Worm (Caenorhabditis elegans): ENCODE results near the gene srbc-58.

srbc-58 gene

DNA sequence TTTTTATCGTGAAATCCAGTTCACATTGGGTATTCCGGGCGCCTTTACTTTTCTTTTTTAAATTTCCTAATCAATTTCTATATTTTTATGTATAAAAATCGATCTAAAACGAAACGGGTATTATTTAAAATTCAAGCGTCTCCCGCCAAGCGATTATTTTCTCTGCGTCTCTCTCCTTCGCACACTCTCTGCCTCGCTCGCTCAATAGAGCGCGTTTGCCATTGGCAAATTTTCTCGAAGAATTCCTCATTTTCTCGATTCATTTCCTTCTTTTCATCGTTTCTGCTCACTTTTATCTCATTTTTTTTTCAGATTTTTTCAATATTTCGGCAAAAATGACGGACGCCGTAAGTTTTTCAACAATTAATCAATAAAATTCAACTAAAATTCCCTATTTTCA lies 1.5 kb upstream of the srbc-58 start, which contains the start of gene sti-1 (continued):
- TF ChIP-seq hlh-4 (tag; optimal IDR thresholded peaks at IDR 0.05) (no peak), elt-3 (tag; optimal IDR thresholded peaks at IDR 0.05) (peak in 2 of 6 experiments; percentile 65 to 90), sox-4 (tag; optimal IDR thresholded peaks at IDR 0.05) (peak; percentile 71), nhr-20 (tag; optimal IDR thresholded peaks at IDR 0.05) (peak; percentile 93), alr-1 (tag; optimal IDR thresholded peaks at IDR 0.05; ENCODE audit: borderline replicate concordance) (no peak), lsy-2 (tag; optimal IDR thresholded peaks at IDR 0.05) (peak; percentile 89 to 91), tlp-1 (tag; optimal IDR thresholded peaks at IDR 0.05) (no peak), zip-4 (GFP tag; optimal IDR thresholded peaks at IDR 0.05) (peak; percentile 56), sptf-1 (tag; optimal IDR thresholded peaks at IDR 0.05) (no peak), rnt-1 (tag; optimal IDR thresholded peaks at IDR 0.05) (peak; percentile 91), zag-1 (tag; optimal IDR thresholded peaks at IDR 0.05) (no peak), fkh-8 (tag; optimal IDR thresholded peaks at IDR 0.05) (peak; percentile 83), nhr-85 (tag) (peak; percentile 93), hlh-17 (GFP tag; optimal IDR thresholded peaks at IDR 0.05; ENCODE audit: borderline replicate concordance) (no peak), pax-3 (tag; optimal IDR thresholded peaks at IDR 0.05) (peak; percentile 77), efl-3 (GFP tag; optimal IDR thresholded peaks at IDR 0.05) (no peak), unc-62 (GFP tag; optimal IDR thresholded peaks at IDR 0.05) (no peak), vab-15 (tag; optimal IDR thresholded peaks at IDR 0.05) (peak; percentile 24), C34B4.2 (tag; optimal IDR thresholded peaks at IDR 0.05) (no peak), mdl-1 (tag; optimal IDR thresholded peaks at IDR 0.05) (peak in 1 of 2 experiments; percentile 75), unc-30 (tag; optimal IDR thresholded peaks at IDR 0.05) (no peak), fkh-10 (GFP tag; optimal IDR thresholded peaks at IDR 0.05) (peak; percentile 19), unc-98 (GFP tag; IDR thresholded peaks at IDR 0.05) (peak; percentile 35; the same call in 1 of the 2 replicates), mef-2 (tag; optimal IDR thresholded peaks at IDR 0.05) (no peak), lin-13 (GFP tag; optimal IDR thresholded peaks at IDR 0.05) (peak; percentile 79), C16A3.4 (tag; optimal IDR thresholded peaks at IDR 0.05) (peak; percentile 83), lir-3 (tag; optimal IDR thresholded peaks at IDR 0.05; ENCODE audit: poor library complexity) (peak; percentile 54), ceh-8 (GFP tag; optimal IDR thresholded peaks at IDR 0.05) (peak; percentile 68), nhr-19 (GFP tag; conservative IDR thresholded peaks at IDR 0.05) (peak; percentile 92), irx-1 (tag; optimal IDR thresholded peaks at IDR 0.05) (peak; percentile 81), dsc-1 (tag; optimal IDR thresholded peaks at IDR 0.05) (peak; percentile 92), nhr-11 (tag; optimal IDR thresholded peaks at IDR 0.05) (peak; percentile 81), nhr-237 (tag; optimal IDR thresholded peaks at IDR 0.05) (peak; percentile 83), blmp-1 (tag; optimal IDR thresholded peaks at IDR 0.05) (peak; percentile 74), pqm-1 (tag; optimal IDR thresholded peaks at IDR 0.05) (no peak), ceh-63 (GFP tag; optimal IDR thresholded peaks at IDR 0.05) (no peak), skn-1 (tag; optimal IDR thresholded peaks at IDR 0.05) (peak; percentile 74), nhr-12 (tag; optimal IDR thresholded peaks at IDR 0.05) (no peak), Y116A8C.19 (tag; optimal IDR thresholded peaks at IDR 0.05; ENCODE audit: borderline replicate concordance) (no peak), nhr-84 (tag; optimal IDR thresholded peaks at IDR 0.05) (no peak), unc-130 (tag; optimal IDR thresholded peaks at IDR 0.05) (peak; percentile 89)

- TF ChIP-seq lin-39 (tag; optimal IDR thresholded peaks at IDR 0.05) = no peak
- no peak for TF ChIP-seq nhr-20 (tag; optimal IDR thresholded peaks at IDR 0.05)
- TF ChIP-seq efl-1 (optimal IDR thresholded peaks at IDR 0.05) = no peak
- TF ChIP-seq efl-1 (GFP tag; optimal IDR thresholded peaks at IDR 0.05 in 1 of 2) = no peak
- no peak for TF ChIP-seq ceh-63 (GFP tag; optimal IDR thresholded peaks at IDR 0.05)
- no peak for TF ChIP-seq ceh-90 (tag; optimal IDR thresholded peaks at IDR 0.05)
- TF ChIP-seq alr-1 (tag; optimal IDR thresholded peaks at IDR 0.05; ENCODE audit: borderline replicate concordance) = no peak
- TF ChIP-seq nhr-11 (tag; optimal IDR thresholded peaks at IDR 0.05) = no peak
- TF ChIP-seq ceh-8 (GFP tag; optimal IDR thresholded peaks at IDR 0.05) = no peak
- no peak for TF ChIP-seq snpc-4 (tag; optimal IDR thresholded peaks at IDR 0.05)
- TF ChIP-seq pax-3 (tag; optimal IDR thresholded peaks at IDR 0.05) = no peak
- TF ChIP-seq dpl-1 (GFP tag; optimal IDR thresholded peaks at IDR 0.05) = no peak
- no peak for TF ChIP-seq nhr-84 (tag; optimal IDR thresholded peaks at IDR 0.05)
- no peak for TF ChIP-seq nhr-12 (tag; optimal IDR thresholded peaks at IDR 0.05)
- no peak for TF ChIP-seq nhr-19 (GFP tag; conservative IDR thresholded peaks at IDR 0.05)
- no peak for TF ChIP-seq skn-1 (tag; optimal IDR thresholded peaks at IDR 0.05)
- no peak for TF ChIP-seq zip-4 (GFP tag; optimal IDR thresholded peaks at IDR 0.05)
- no peak for TF ChIP-seq fos-1 (tag; optimal IDR thresholded peaks at IDR 0.05)
- TF ChIP-seq aha-1 (tag; optimal IDR thresholded peaks at IDR 0.05) = no peak
- TF ChIP-seq pag-3 (tag; optimal IDR thresholded peaks at IDR 0.05; ENCODE audit: borderline replicate concordance, insufficient read depth) = no peak
- no peak for TF ChIP-seq ets-5 (GFP tag; IDR thresholded peaks at IDR 0.05)
Observed at ce11 chrV:774341-774740, 454 bp upstream of the srbc-58 start.
